Fruit fly (Drosophila melanogaster): ENCODE data around the gene CG2256.
A peak's percentile ranks its signal among the peaks of the same experiment; 100 is the strongest.

The CG2256 gene

dm6 chrX:8092893-8093721 is 6.1 kb upstream of the CG2256 start:
- TF ChIP-seq psq (optimal IDR thresholded peaks at IDR 0.05) (no peak), EcR (GFP tag; optimal IDR thresholded peaks at IDR 0.05) (peak; percentile 81 to 84), pan (optimal IDR thresholded peaks at IDR 0.05) (no peak), Dll (optimal IDR thresholded peaks at IDR 0.05) (no peak), usp (GFP tag; optimal IDR thresholded peaks at IDR 0.05) (no peak), CG8478 (optimal IDR thresholded peaks at IDR 0.05) (no peak)

- TF ChIP-seq Dll (optimal IDR thresholded peaks at IDR 0.05) (peak; percentile 85), CG8478 (optimal IDR thresholded peaks at IDR 0.05) (no peak)
These were observed 5.2 kb upstream of the CG2256 start for dm6 chrX:8092075-8092682.

- TF ChIP-seq psq (optimal IDR thresholded peaks at IDR 0.05) (no peak), usp (GFP tag; optimal IDR thresholded peaks at IDR 0.05) (no peak), EcR (GFP tag; optimal IDR thresholded peaks at IDR 0.05) (no peak), Dll (optimal IDR thresholded peaks at IDR 0.05) (peak; percentile 13), pan (optimal IDR thresholded peaks at IDR 0.05) (no peak)
These were observed 4.1 kb upstream of the CG2256 start for dm6 chrX:8091017-8091620.

- no peak for TF ChIP-seq usp (GFP tag; optimal IDR thresholded peaks at IDR 0.05)
- no peak for TF ChIP-seq EcR (GFP tag; optimal IDR thresholded peaks at IDR 0.05)
- TF ChIP-seq pan (optimal IDR thresholded peaks at IDR 0.05), result no peak
- no peak for TF ChIP-seq Dll (optimal IDR thresholded peaks at IDR 0.05)
- no peak for TF ChIP-seq CG8478 (optimal IDR thresholded peaks at IDR 0.05)
- no peak for TF ChIP-seq psq (optimal IDR thresholded peaks at IDR 0.05)
These were observed 5.4 kb downstream of the CG2256 start, which contains the start of gene Ldsdh1 for dm6 chrX:8081427-8082185. Gene Ldsdh1, minus strand, starts transcription at chrX:8081605.

dm6 chrX:8080174-8080573 is 6.8 kb downstream of the CG2256 start:
- TF ChIP-seq EcR (GFP tag; optimal IDR thresholded peaks at IDR 0.05) (no peak), usp (GFP tag; optimal IDR thresholded peaks at IDR 0.05) (no peak), Dll (optimal IDR thresholded peaks at IDR 0.05) (no peak), pan (optimal IDR thresholded peaks at IDR 0.05) (no peak), psq (optimal IDR thresholded peaks at IDR 0.05) (no peak), CG8478 (optimal IDR thresholded peaks at IDR 0.05) (no peak)

- TF ChIP-seq pan (optimal IDR thresholded peaks at IDR 0.05) (no peak), Dll (optimal IDR thresholded peaks at IDR 0.05) (no peak), EcR (GFP tag; optimal IDR thresholded peaks at IDR 0.05) (no peak)
These were observed 11.6 kb downstream of the CG2256 start, which contains the start of the genes Upf2 and CG1571 for dm6 chrX:8075300-8075927. Gene Upf2, minus strand, starts transcription at chrX:8075466. Gene CG1571, plus strand, starts transcription at chrX:8075877.

dm6 chrX:8063223-8063674 is 23.8 kb downstream of the CG2256 start:
- no peak for TF ChIP-seq EcR (GFP tag; optimal IDR thresholded peaks at IDR 0.05)
- no peak for TF ChIP-seq usp (GFP tag; optimal IDR thresholded peaks at IDR 0.05)
- no peak for TF ChIP-seq CG8478 (optimal IDR thresholded peaks at IDR 0.05)
- TF ChIP-seq pan (optimal IDR thresholded peaks at IDR 0.05), result no peak
- no peak for TF ChIP-seq psq (optimal IDR thresholded peaks at IDR 0.05)
- TF ChIP-seq Dll (optimal IDR thresholded peaks at IDR 0.05), result no peak

dm6 chrX:8062180-8062480 is 24.9 kb downstream of the CG2256 start:
- no peak for TF ChIP-seq pan (optimal IDR thresholded peaks at IDR 0.05)
- TF ChIP-seq CG8478 (optimal IDR thresholded peaks at IDR 0.05), result no peak
- TF ChIP-seq usp (GFP tag; optimal IDR thresholded peaks at IDR 0.05), result no peak
- TF ChIP-seq psq (optimal IDR thresholded peaks at IDR 0.05), result no peak
- no peak for TF ChIP-seq Dll (optimal IDR thresholded peaks at IDR 0.05)
- no peak for TF ChIP-seq EcR (GFP tag; optimal IDR thresholded peaks at IDR 0.05)

- TF ChIP-seq EcR (GFP tag; optimal IDR thresholded peaks at IDR 0.05) (no peak), pan (optimal IDR thresholded peaks at IDR 0.05) (no peak), psq (optimal IDR thresholded peaks at IDR 0.05) (no peak), Dll (optimal IDR thresholded peaks at IDR 0.05) (no peak), CG8478 (optimal IDR thresholded peaks at IDR 0.05) (no peak), usp (GFP tag; optimal IDR thresholded peaks at IDR 0.05) (no peak)
These were observed 25.4 kb downstream of the CG2256 start, which contains the start of gene mys for dm6 chrX:8061392-8062179. Gene mys, plus strand, starts transcription at chrX:8061645.

dm6 chrX:8060921-8061270 is 26.1 kb downstream of the CG2256 start:
- TF ChIP-seq EcR (GFP tag; optimal IDR thresholded peaks at IDR 0.05) (no peak), psq (optimal IDR thresholded peaks at IDR 0.05) (no peak), CG8478 (optimal IDR thresholded peaks at IDR 0.05) (peak; percentile 98), Dll (optimal IDR thresholded peaks at IDR 0.05) (peak; percentile 92)

Data from whole organism.